Fruit fly (Drosophila melanogaster): ENCODE data around the gene bchs.

DNA sequence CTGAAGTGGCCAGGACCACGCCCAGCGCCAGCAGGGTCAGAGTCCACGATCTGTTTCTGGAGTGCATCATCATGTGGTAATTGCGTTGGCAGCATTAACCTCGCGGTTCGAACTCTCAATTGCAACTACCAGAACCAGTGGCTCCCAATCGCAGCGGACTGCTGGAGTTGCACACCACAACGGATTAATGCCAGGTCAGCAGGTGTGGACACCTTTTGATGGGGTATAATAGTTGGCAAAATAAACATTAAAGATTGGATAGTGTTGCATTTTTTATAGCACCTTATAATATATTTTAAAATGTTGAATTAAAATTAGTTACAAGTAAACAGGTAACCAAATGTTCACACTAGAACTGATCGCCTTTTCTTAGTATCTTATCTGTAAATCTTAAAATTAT is 57.2 kb downstream of the bchs start:
- TF ChIP-seq fd64A (GFP tag; optimal IDR thresholded peaks at IDR 0.05), result no peak
- TF ChIP-seq Med (GFP tag), result no peak
